Worm (Caenorhabditis elegans) whole organism, young adult: Measurements from ENCODE around the gene C49A9.10.

ENCODE experiments used
- athp-1 ChIP-seq: sonication (generic microtip); optimal IDR thresholded peaks from 2 replicates; lab custom pipeline; 2017; ENCODE audit warnings: mild to moderate bottlenecking, missing genetic modification characterization, missing compliant biosample characterization
- ceh-79 ChIP-seq: sonication (generic microtip); optimal IDR thresholded peaks from 2 replicates; lab custom pipeline; 2017; ENCODE audit warnings: mild to moderate bottlenecking, missing genetic modification characterization, missing compliant biosample characterization
- die-1 ChIP-seq: sonication (generic microtip); optimal IDR thresholded peaks from 2 replicates; lab custom pipeline; 2016; ENCODE audit warnings: missing genotype, mild to moderate bottlenecking, missing genetic modification characterization, missing compliant biosample characterization
- ets-4 ChIP-seq: fragments of 200-800 bp; sonication (Bioruptor generic); optimal IDR thresholded peaks from 2 replicates; lab custom pipeline; 2018; ENCODE audit warnings: mild to moderate bottlenecking, missing genetic modification characterization, missing compliant biosample characterization
- him-1 ChIP-seq: sonication (generic microtip); optimal IDR thresholded peaks from 2 replicates; lab custom pipeline; 2016; ENCODE audit warnings: missing genotype, missing genetic modification reagents, missing genetic modification characterization, missing compliant biosample characterization
- lin-35 ChIP-seq, 3 experiments: fragments of 150-350 bp in 2 of 3; sonication (generic microtip) in 1 of 3; optimal IDR thresholded peaks; 2 replicates each; lab custom pipeline; 2014 to 2018; ENCODE audit warnings: missing biosample characterization in 3 of 3, missing genetic modification characterization in 3 of 3, missing genetic modification reagents in 3 of 3
- nfyb-1 ChIP-seq: fragments of 200-800 bp; sonication (Bioruptor generic); IDR thresholded peaks from 2 replicates; pipeline ENCODE4 v1.3.6; 2022; ENCODE audit warnings: missing genetic modification reagents, missing genetic modification characterization, missing compliant biosample characterization
- nhr-179 ChIP-seq: sonication (generic microtip); optimal IDR thresholded peaks from 2 replicates; lab custom pipeline; 2016; ENCODE audit warnings: mild to moderate bottlenecking, missing genetic modification characterization, missing compliant biosample characterization
- pha-4 ChIP-seq: fragments of 150-350 bp; sonication (generic microtip); optimal IDR thresholded peaks from 2 replicates; lab custom pipeline; 2014; ENCODE audit warnings: missing biosample characterization, missing genetic modification reagents, missing genetic modification characterization
- rpc-1 ChIP-seq, 2 experiments: fragments of 150-350 bp in 1 of 2; sonication (generic microtip) in 1 of 2; optimal IDR thresholded peaks; 2 replicates each; lab custom pipeline; 2014 to 2018; ENCODE audit warnings: missing biosample characterization in 1 of 2, missing genetic modification characterization in 1 of 2, missing genetic modification reagents in 1 of 2, missing genotype in 1 of 2
- zim-3 ChIP-seq: sonication (generic microtip); optimal IDR thresholded peaks from 2 replicates; lab custom pipeline; 2017; ENCODE audit warnings: mild to moderate bottlenecking, missing genetic modification characterization, moderate library complexity, missing compliant biosample characterization

DNA sequence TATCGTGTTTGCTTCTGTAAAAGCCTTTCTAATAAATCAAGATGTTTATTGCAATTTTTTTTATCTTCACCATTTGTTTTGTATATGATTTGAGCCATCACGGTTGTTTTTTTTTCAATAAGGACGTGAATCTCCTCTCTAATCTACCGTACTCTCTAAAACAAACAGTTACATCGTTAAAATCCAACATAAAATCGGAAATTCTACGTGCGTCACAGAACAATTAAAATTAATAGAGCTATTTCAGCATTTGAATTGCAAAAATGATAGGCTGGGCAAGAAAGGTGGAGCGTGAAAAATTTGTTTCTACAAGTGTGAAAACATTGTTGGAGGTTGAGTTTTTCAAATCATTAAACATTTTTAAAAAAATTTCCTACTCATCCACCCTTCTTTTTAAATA lies 7.3 kb upstream of the C49A9.10 start, which contains the start of gene C49A9.5:
- TF ChIP-seq lin-35 (GFP tag; optimal IDR thresholded peaks at IDR 0.05; lab: Kevin White, UChicago): no peak
- no peak for TF ChIP-seq zim-3
- no peak for TF ChIP-seq rpc-1 (optimal IDR thresholded peaks at IDR 0.05; lab: Kevin White, UChicago)
- no peak for TF ChIP-seq rpc-1 (tag; optimal IDR thresholded peaks at IDR 0.05; lab: Kevin White, UChicago)
- TF ChIP-seq athp-1: no peak
- no peak for TF ChIP-seq nhr-179 (tag; lab: Kevin White, UChicago)
- no peak for TF ChIP-seq him-1 (tag; lab: Kevin White, UChicago)
- no peak for TF ChIP-seq ets-4 (GFP tag; lab: Kevin White, UChicago)
- TF ChIP-seq ceh-79: no peak
- TF ChIP-seq pha-4: no peak
- no peak for TF ChIP-seq nfyb-1 (GFP tag; lab: Robert Waterston, UW)
- TF ChIP-seq die-1: no peak
